Worm (Caenorhabditis elegans): Measurements from ENCODE around the gene F34D10.3.

F34D10.3 gene

DNA sequence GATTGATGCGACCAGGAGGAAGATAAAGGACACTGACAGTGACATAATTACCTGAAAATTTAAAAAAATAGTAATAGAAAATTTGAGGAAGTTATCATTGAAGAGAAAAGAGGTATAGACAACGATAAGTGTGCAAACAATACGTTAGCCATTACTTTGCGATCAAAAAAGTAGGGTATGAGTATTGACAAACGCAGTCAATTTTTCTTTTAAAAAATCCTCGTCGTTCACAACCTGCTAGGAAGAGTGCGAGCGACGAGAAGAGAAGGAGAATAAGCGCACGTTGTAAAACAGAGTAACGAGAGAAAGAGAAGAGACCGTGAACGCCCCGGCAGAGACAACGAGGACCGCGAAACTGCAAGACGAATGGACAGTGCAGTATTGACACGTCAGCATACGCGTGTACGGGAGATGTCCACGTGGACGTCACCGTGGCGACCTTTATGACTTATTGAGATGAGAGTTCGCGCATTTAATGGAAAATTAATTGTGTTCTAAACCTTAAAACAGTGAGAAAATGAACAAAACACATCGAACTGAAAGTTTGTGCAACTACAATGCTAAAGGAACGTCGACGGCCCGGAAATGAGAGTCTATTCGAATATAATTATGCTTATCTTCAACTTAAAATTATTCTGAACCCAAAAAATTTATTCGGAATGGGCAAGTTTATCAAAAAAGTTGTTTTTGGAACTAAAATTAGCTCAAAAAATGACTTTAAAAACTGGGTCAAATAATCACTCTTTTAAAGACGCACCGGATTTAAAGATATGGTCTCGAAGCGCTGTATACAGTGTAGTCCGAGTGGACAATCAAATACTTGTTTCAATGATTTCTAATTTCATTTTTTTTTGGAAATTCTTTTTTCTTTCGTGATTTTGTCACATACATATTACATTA is 32.4 kb upstream of the F34D10.3 start, which contains the start of the genes pdi-1 and C14B1.2 (continued):
- peak; percentile 40 for TF ChIP-seq pqm-1 (tag; optimal IDR thresholded peaks at IDR 0.05)
- TF ChIP-seq gei-8 (GFP tag; optimal IDR thresholded peaks at IDR 0.05) = no peak
- TF ChIP-seq daf-8 (GFP tag; IDR thresholded peaks at IDR 0.05) = no peak
- no peak for TF ChIP-seq sdz-12 (GFP tag; optimal IDR thresholded peaks at IDR 0.05)
- TF ChIP-seq D1046.2 (GFP tag; IDR thresholded peaks at IDR 0.05) = no peak
- TF ChIP-seq nhr-111 (GFP tag; optimal IDR thresholded peaks at IDR 0.05) = no peak
- no peak for TF ChIP-seq attf-4 (tag; optimal IDR thresholded peaks at IDR 0.05)
- TF ChIP-seq nhr-237 (tag; optimal IDR thresholded peaks at IDR 0.05) = no peak
- no peak for TF ChIP-seq ceh-62 (tag; optimal IDR thresholded peaks at IDR 0.05)
- TF ChIP-seq lin-38 (GFP tag; IDR thresholded peaks at IDR 0.05) = peak; percentile 64
- no peak for TF ChIP-seq fos-1 (tag; optimal IDR thresholded peaks at IDR 0.05)
- peak; percentile 54 for TF ChIP-seq nhr-48 (tag; optimal IDR thresholded peaks at IDR 0.05)
- TF ChIP-seq zag-1 (tag; optimal IDR thresholded peaks at IDR 0.05) = no peak
- no peak for TF ChIP-seq ZK337.2 (GFP tag; IDR thresholded peaks at IDR 0.05)
- no peak for TF ChIP-seq aha-1 (tag)
- TF ChIP-seq skn-1 (tag; optimal IDR thresholded peaks at IDR 0.05) = no peak
- TF ChIP-seq spr-1 (tag; optimal IDR thresholded peaks at IDR 0.05) = peak; percentile 28
- TF ChIP-seq Y48G9A.11 (GFP tag; IDR thresholded peaks at IDR 0.05) = no peak
- no peak for TF ChIP-seq lir-3 (tag; optimal IDR thresholded peaks at IDR 0.05)
- TF ChIP-seq ceh-82 (tag; optimal IDR thresholded peaks at IDR 0.05) = no peak
- no peak for TF ChIP-seq lin-1 (GFP tag; IDR thresholded peaks at IDR 0.05)
- TF ChIP-seq lsy-2 (tag; optimal IDR thresholded peaks at IDR 0.05) = peak in 1 of 2 experiments; percentile 71
- TF ChIP-seq lin-15B (tag; optimal IDR thresholded peaks at IDR 0.05) = no peak
- peak; percentile 83 for TF ChIP-seq nhr-25 (tag; optimal IDR thresholded peaks at IDR 0.05; ENCODE audit: borderline replicate concordance, insufficient read depth)
- peak; percentile 4; the same call in 1 of the 2 replicates for TF ChIP-seq set-16 (GFP tag; IDR thresholded peaks at IDR 0.05)
- TF ChIP-seq arid-1 (GFP tag; conservative IDR thresholded peaks at IDR 0.05) = peak; percentile 51; the same call in 1 of the 2 replicates
- no peak for TF ChIP-seq nhr-42 (GFP tag; IDR thresholded peaks at IDR 0.05)
- TF ChIP-seq lin-39 (tag; optimal IDR thresholded peaks at IDR 0.05) = no peak
- peak; percentile 55 for TF ChIP-seq nhr-28 (tag; optimal IDR thresholded peaks at IDR 0.05)
- TF ChIP-seq T26A8.4 (GFP tag; IDR thresholded peaks at IDR 0.05) = no peak
- TF ChIP-seq ces-1 (GFP tag; optimal IDR thresholded peaks at IDR 0.05) = no peak
- no peak for TF ChIP-seq zfp-2 (tag; optimal IDR thresholded peaks at IDR 0.05)
- TF ChIP-seq nhr-10 (tag; optimal IDR thresholded peaks at IDR 0.05) = no peak
- TF ChIP-seq ztf-11 (tag; optimal IDR thresholded peaks at IDR 0.05) = no peak
- TF ChIP-seq nhr-102 (tag; optimal IDR thresholded peaks at IDR 0.05) = peak; percentile 10
- no peak for TF ChIP-seq Y5F2A.4 (GFP tag; optimal IDR thresholded peaks at IDR 0.05)
- no peak for TF ChIP-seq ama-1 (optimal IDR thresholded peaks at IDR 0.05)
- peak; percentile 54; the same call in 1 of the 2 replicates for TF ChIP-seq pha-4 (GFP tag; IDR thresholded peaks at IDR 0.05)
- TF ChIP-seq pha-4 (tag; optimal IDR thresholded peaks at IDR 0.05) = no peak
- TF ChIP-seq Y105C5A.15 (GFP tag; IDR thresholded peaks at IDR 0.05) = no peak
- TF ChIP-seq ZK546.5 (tag; optimal IDR thresholded peaks at IDR 0.05) = no peak
- peak; percentile 66 for TF ChIP-seq T20F7.1 (GFP tag; optimal IDR thresholded peaks at IDR 0.05)
- peak; percentile 64 for TF ChIP-seq mep-1 (tag; optimal IDR thresholded peaks at IDR 0.05)
- peak; percentile 74 for TF ChIP-seq dmd-6 (GFP tag; IDR thresholded peaks at IDR 0.05)
- no peak for TF ChIP-seq egl-27 (tag; optimal IDR thresholded peaks at IDR 0.05)
- peak; percentile 34 for TF ChIP-seq rbr-2 (tag; optimal IDR thresholded peaks at IDR 0.05)
- no peak for TF ChIP-seq nhr-11 (tag; optimal IDR thresholded peaks at IDR 0.05)
- TF ChIP-seq snpc-4 (tag; optimal IDR thresholded peaks at IDR 0.05) = no peak
- TF ChIP-seq mxl-2 (GFP tag; conservative IDR thresholded peaks at IDR 0.05) = no peak
- TF ChIP-seq R02D3.7 (tag; optimal IDR thresholded peaks at IDR 0.05) = no peak
- no peak for TF ChIP-seq daf-12 (tag; optimal IDR thresholded peaks at IDR 0.05)
- no peak for TF ChIP-seq mdt-29 (GFP tag; IDR thresholded peaks at IDR 0.05)
